Fruit fly (Drosophila melanogaster) whole organism, pupa: ENCODE measurements around the gene Gem2.

Experiments used
- CG4496 ChIP-seq: fragments of 200-800 bp; sonication (Bioruptor generic); IDR thresholded peaks from 3 replicates; pipeline ENCODE4 v1.3.6; 2022; ENCODE audit warnings: missing biosample characterization, missing genetic modification characterization
- CG8159 ChIP-seq: fragments of 200-800 bp; sonication (Bioruptor generic); optimal IDR thresholded peaks from 3 replicates; lab custom pipeline; 2018; ENCODE audit warnings: missing biosample characterization, mild to moderate bottlenecking, missing genetic modification characterization, moderate library complexity
- CG8301 ChIP-seq: fragments of 200-800 bp; sonication (Bioruptor generic); optimal IDR thresholded peaks from 2 replicates; lab custom pipeline; 2018; ENCODE audit warnings: missing biosample characterization, mild to moderate bottlenecking, missing genetic modification characterization
- D1 ChIP-seq: fragments of 200-800 bp; sonication (Bioruptor generic); optimal IDR thresholded peaks from 2 replicates; lab custom pipeline; 2018; ENCODE audit warnings: missing biosample characterization, mild to moderate bottlenecking, missing genetic modification characterization, moderate library complexity
- EcR ChIP-seq: fragments of 200-800 bp; sonication (Bioruptor generic); optimal IDR thresholded peaks from 3 replicates; lab custom pipeline; 2019; ENCODE audit warnings: missing biosample characterization, missing genetic modification characterization, mild to moderate bottlenecking, moderate library complexity, missing genetic modification reagents
- Pif1A ChIP-seq: fragments of 200-800 bp; sonication (Bioruptor generic); optimal IDR thresholded peaks from 3 replicates; lab custom pipeline; 2016; ENCODE audit warnings: missing biosample characterization, missing genetic modification characterization
- Pif1B ChIP-seq: fragments of 200-800 bp; sonication (Bioruptor generic); optimal IDR thresholded peaks from 3 replicates; lab custom pipeline; 2016; ENCODE audit warnings: missing biosample characterization, missing genetic modification characterization

DNA sequence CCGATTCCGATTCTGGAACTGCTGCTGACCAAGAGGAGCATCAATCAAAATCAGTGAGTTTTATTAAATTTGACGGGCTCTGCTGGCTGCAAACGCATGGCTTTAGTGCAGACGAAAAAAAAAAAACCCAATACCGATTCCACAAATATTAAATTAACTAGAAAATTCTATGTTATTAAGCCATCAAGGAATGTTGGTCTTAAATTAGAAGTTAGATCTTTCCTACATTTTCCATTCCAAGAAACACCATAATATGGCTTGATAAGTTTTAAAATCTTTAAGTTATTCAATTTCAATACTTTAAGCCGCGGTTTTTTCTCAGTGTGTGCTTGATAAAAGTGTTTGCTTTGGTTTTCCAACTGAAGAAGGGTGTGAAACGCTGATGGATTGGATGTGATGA, 47.0 kb upstream of the Gem2 start:
- TF ChIP-seq EcR (no peak), CG8301 (tag; lab: Kevin White, UChicago) (no peak), CG8159 (tag; lab: Kevin White, UChicago) (no peak), D1 (tag; lab: Kevin White, UChicago) (no peak), CG4496 (GFP tag; lab: Robert Waterston, UW) (no peak), Pif1A (no peak), Pif1B (GFP tag; lab: Kevin White, UChicago) (no peak)
